Worm (Caenorhabditis elegans) whole organism, midembryonic: Measurements from ENCODE around the gene fbxa-127.

Experiments used
- T22C8.4 ChIP-seq: fragments of 200-800 bp; sonication (Bioruptor generic); IDR thresholded peaks from 2 replicates; pipeline ENCODE4 v1.3.6; 2022; ENCODE audit warnings: missing genetic modification characterization, missing compliant biosample characterization
- cog-1 ChIP-seq: sonication (generic microtip); optimal IDR thresholded peaks from 2 replicates; lab custom pipeline; 2016; ENCODE audit warnings: missing genetic modification characterization, missing compliant biosample characterization
- flt-1 ChIP-seq: fragments of 200-800 bp; sonication (Bioruptor generic); IDR thresholded peaks from 2 replicates; pipeline ENCODE4 v1.3.6; 2022; ENCODE audit warnings: missing genetic modification characterization, missing compliant biosample characterization
- klf-2 ChIP-seq: fragments of 200-800 bp; sonication (Bioruptor generic); conservative IDR thresholded peaks from 2 replicates; pipeline ENCODE4 v1.3.6; 2022; ENCODE audit warnings: missing genetic modification reagents, missing genetic modification characterization, missing compliant biosample characterization
- med-1 ChIP-seq: sonication (generic microtip); optimal IDR thresholded peaks from 2 replicates; lab custom pipeline; 2017; ENCODE audit warnings: missing genetic modification characterization, mild to moderate bottlenecking, missing compliant biosample characterization, antibody characterized with exemption, missing genetic modification reagents; ENCODE audit not compliant: insufficient read depth
- ref-1 ChIP-seq: fragments of 200-800 bp; sonication (Bioruptor generic); conservative IDR thresholded peaks from 2 replicates; pipeline ENCODE4 v1.3.6; 2022; ENCODE audit warnings: missing genetic modification reagents, missing genetic modification characterization, missing compliant biosample characterization
- tab-1 ChIP-seq: fragments of 200-800 bp; sonication (Bioruptor generic); IDR thresholded peaks from 2 replicates; pipeline ENCODE4 v1.3.6; 2022; ENCODE audit warnings: missing genetic modification characterization, missing compliant biosample characterization
- ztf-23 ChIP-seq: fragments of 200-800 bp; sonication (Bioruptor generic); IDR thresholded peaks from 2 replicates; pipeline ENCODE4 v1.3.6; 2022; ENCODE audit warnings: missing genetic modification reagents, missing genetic modification characterization, missing compliant biosample characterization
- ztf-29 ChIP-seq: fragments of 200-800 bp; sonication (Bioruptor generic); IDR thresholded peaks from 2 replicates; pipeline ENCODE4 v1.3.6; 2022; ENCODE audit warnings: missing genetic modification reagents, missing genetic modification characterization, missing compliant biosample characterization

fbxa-127 gene

DNA sequence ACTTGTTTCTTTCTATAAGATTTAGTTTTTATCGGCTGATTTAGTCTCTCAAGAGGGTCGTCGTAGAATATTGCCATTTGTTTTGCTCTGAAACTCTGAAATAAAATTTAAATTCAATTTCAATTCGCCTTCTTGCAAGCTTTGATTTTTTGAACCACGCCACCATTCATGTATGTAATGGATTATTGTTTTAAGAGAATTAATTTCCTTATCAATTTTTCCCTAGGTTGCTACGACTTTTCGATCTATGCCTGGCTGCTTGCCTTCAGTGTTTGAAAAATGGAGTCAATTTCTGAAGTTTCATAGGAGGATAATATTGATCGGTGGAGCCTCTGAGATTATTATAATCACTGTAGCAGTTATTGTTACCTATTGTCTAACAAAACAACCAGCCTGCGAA lies 7.0 kb downstream of the fbxa-127 start, which contains the start of the genes clec-38 and clec-34:
TSS of gene clec-38 (minus strand) at position 101 of the 400 bp plus-strand sequence.
TSS of gene clec-34 (plus strand) at position 248 of the 400 bp plus-strand sequence.
- TF ChIP-seq flt-1 (GFP tag; lab: Robert Waterston, UW) (no peak), med-1 (GFP tag; lab: Kevin White, UChicago) (no peak), ztf-29 (GFP tag; lab: Robert Waterston, UW) (no peak), ref-1 (no peak), T22C8.4 (GFP tag; lab: Robert Waterston, UW) (no peak), tab-1 (GFP tag; lab: Robert Waterston, UW) (no peak), ztf-23 (GFP tag; lab: Robert Waterston, UW) (no peak), cog-1 (no peak), klf-2 (GFP tag; lab: Robert Waterston, UW) (no peak)

DNA sequence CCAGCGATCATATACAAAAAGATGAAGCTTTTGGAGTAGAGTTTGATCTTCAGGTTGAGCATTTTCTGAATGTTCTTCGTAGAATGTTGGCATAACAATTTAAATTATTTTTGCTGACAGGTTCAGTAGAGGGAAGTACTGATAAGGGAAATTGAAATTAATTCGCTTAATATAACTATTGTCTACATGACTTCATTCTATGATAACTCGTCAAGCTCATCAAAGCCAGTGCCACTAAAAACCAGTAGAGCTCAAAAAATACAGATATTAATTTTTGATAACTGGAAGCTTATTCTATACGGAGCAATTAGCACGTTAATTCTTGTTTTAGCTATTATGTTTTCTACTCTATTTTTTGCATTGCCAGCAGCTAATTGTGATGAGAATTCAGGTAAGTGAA lies 10.6 kb downstream of the fbxa-127 start, which contains the start of the genes clec-29 and clec-39:
TSS of gene clec-29 (minus strand) at position 101 of the 400 bp plus-strand sequence.
TSS of gene clec-39 (plus strand) at position 169 of the 400 bp plus-strand sequence.
- no peak for TF ChIP-seq ztf-23 (GFP tag; lab: Robert Waterston, UW)
- TF ChIP-seq cog-1 = no peak
- no peak for TF ChIP-seq ztf-29 (GFP tag; lab: Robert Waterston, UW)
- no peak for TF ChIP-seq med-1 (GFP tag; lab: Kevin White, UChicago)

DNA sequence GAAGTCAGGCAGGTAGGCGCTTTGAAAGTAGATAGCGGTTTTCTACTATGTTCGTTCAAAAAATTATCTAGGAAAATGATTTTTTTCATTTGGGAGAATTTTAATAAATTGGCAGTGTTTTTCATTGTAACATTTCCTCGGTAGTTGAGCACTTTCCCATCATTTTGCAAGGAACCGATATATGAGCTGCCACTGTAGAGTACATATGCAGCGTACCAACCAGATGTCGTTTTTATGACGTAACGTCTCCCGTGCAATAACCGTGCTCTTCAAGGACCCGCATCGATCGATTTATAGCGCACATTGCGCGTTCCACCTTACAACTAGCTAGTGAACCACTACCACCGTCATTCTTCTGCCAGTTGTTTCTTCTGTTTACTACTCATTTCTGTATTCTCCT lies 13.6 kb downstream of the fbxa-127 start, which contains the start of gene T25E12.6:
TSS of gene T25E12.6 (plus strand) at position 301 of the 400 bp plus-strand sequence.
- TF ChIP-seq cog-1 (no peak), ref-1 (no peak), klf-2 (GFP tag; lab: Robert Waterston, UW) (no peak), ztf-23 (GFP tag; lab: Robert Waterston, UW) (no peak), T22C8.4 (GFP tag; lab: Robert Waterston, UW) (no peak), tab-1 (GFP tag; lab: Robert Waterston, UW) (no peak), flt-1 (GFP tag; lab: Robert Waterston, UW) (no peak), ztf-29 (GFP tag; lab: Robert Waterston, UW) (no peak), med-1 (GFP tag; lab: Kevin White, UChicago) (no peak)

DNA sequence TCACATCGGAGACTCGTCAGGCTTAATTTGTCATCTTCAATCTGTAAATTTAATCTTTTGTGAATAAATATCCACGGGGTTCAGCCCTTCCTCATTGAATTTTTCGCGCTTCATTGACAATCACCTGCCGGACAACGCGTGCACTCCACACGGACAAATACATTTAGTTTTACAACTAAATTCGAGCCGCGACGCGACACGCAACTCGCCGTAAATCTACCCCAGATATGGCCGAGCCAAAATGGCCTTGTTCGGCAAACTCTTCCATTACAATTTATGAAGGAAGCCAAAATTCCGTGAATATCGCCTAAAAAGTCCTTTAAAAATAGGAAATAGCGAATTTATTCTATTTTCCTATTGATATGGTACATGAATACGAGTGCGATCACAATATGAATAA lies 16.3 kb downstream of the fbxa-127 start:
- TF ChIP-seq T22C8.4 (GFP tag; lab: Robert Waterston, UW) = no peak
- TF ChIP-seq cog-1 = no peak
- TF ChIP-seq klf-2 (GFP tag; lab: Robert Waterston, UW) = no peak
- no peak for TF ChIP-seq flt-1 (GFP tag; lab: Robert Waterston, UW)
- no peak for TF ChIP-seq med-1 (GFP tag; lab: Kevin White, UChicago)
- no peak for TF ChIP-seq ref-1
- TF ChIP-seq ztf-29 (GFP tag; lab: Robert Waterston, UW) = no peak
- TF ChIP-seq ztf-23 (GFP tag; lab: Robert Waterston, UW) = no peak
- no peak for TF ChIP-seq tab-1 (GFP tag; lab: Robert Waterston, UW)

DNA sequence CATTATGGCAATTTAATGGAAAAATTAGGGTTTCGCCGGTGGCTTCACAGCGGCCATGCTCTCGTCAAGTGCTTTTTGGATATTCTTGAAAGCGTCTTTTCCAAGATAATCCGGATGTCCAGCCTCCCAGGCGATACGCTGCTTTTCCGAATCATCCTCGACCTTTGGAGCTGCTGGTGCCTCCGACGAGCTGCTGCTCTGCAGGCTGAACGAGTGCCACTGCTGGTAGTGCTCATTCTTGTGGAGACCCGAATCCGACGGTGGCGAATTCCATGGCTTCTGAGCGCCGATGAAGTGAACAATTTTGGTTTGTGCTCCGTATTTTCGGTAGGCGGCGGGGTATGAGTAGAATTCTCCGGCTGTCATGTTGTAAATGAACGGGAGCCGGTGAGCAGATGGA lies 16.7 kb downstream of the fbxa-127 start:
- no peak for TF ChIP-seq klf-2 (GFP tag; lab: Robert Waterston, UW)

DNA sequence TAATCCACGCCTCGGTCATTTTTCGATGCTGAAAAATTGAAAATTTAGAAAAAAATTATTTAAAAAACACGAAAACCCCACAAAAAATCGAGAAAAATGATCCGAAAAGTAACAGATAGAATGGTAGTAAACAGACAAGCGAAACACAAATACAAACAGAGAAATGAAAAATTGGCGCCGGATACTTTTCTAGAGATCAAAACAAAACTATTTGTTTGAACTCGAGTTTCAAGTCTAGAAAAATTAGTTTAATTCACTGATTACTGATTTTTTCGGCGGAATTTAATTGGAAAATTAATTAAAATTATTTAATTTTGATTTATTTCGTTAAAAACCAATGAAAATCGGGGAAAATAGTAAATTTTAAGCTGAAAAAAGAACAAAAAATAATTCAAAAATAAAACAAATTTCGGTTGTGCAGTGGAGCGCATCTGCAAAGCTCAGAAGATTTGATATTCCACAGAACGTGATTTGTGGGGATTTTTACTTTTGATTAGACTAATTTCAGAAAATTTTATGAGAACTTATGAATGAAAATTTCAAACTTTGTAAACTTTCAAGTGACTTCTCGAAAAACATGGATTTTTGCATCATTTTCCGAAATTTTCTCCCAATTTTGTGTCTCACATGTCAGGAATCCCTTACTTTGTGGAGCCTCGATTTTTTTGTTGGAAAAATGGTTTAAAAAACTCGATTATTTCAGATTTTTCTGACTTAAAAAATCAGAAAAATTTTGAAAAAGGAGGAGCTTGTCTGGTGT lies 17.9 kb downstream of the fbxa-127 start, which contains the start of gene gyg-2:
TSS of gene gyg-2 (minus strand) at position 28 of the 760 bp plus-strand sequence.
- TF ChIP-seq ztf-23 (GFP tag; lab: Robert Waterston, UW) (no peak), med-1 (GFP tag; lab: Kevin White, UChicago) (no peak), tab-1 (GFP tag; lab: Robert Waterston, UW) (no peak), klf-2 (GFP tag; lab: Robert Waterston, UW) (no peak), ref-1 (no peak), flt-1 (GFP tag; lab: Robert Waterston, UW) (no peak), ztf-29 (GFP tag; lab: Robert Waterston, UW) (no peak), T22C8.4 (GFP tag; lab: Robert Waterston, UW) (no peak), cog-1 (no peak)

DNA sequence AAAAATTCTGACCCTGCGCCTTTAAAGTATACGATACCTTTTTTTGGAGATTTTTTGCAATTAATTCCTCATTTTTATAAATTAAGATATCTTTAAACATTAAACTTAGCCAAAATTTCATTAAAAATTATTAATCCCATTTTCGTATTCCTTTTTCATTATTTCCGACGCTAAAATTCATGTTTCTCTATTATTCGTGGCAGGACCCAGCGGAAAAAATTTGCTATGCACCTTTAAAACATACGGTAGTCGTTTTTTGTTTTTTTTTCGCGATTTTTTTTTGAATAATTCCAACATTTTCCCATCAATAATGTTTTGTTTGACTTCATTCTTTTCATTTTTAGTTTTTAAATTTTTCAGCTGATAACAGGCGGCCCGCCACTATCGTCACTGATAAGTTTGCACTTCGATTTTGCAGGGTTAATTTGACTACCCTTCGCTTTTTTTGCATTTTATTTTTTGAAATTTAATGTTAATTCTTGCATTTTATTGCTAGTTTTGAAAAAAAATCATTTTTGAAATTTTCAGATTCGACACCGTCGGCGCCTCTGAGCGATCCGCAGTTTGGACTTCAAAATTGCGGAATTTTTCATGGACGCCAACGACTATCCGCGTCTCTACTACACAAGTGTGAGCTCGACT lies 18.6 kb downstream of the fbxa-127 start, which contains the start of gene dkf-2:
TSS of gene dkf-2 (plus strand) at position 592 of the 642 bp plus-strand sequence.
- TF ChIP-seq klf-2 (GFP tag; lab: Robert Waterston, UW) = no peak
- TF ChIP-seq ztf-23 (GFP tag; lab: Robert Waterston, UW) = no peak
- no peak for TF ChIP-seq med-1 (GFP tag; lab: Kevin White, UChicago)
- TF ChIP-seq flt-1 (GFP tag; lab: Robert Waterston, UW) = no peak
- no peak for TF ChIP-seq tab-1 (GFP tag; lab: Robert Waterston, UW)

DNA sequence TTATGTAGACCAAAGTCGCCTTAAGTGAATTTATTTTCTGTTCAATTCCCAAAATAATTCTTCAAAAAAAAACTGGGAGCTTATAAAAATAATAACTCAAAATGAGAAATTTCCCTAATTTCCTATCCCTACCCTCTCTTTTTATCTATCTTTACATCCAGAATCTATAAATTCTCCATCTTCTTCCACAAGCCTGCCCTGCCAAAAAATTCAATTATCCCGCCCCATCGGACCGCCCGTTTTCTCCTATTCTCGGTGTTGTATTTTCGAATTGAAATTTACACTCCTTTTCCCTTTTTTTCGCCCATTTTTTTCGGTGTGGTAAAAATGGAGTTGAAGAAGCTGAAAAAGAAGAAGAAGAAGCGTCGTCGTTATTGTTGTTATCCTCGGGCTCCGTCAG lies 20.9 kb downstream of the fbxa-127 start:
- TF ChIP-seq flt-1 (GFP tag; lab: Robert Waterston, UW) (no peak), ztf-29 (GFP tag; lab: Robert Waterston, UW) (no peak), T22C8.4 (GFP tag; lab: Robert Waterston, UW) (no peak), cog-1 (no peak), med-1 (GFP tag; lab: Kevin White, UChicago) (no peak), tab-1 (GFP tag; lab: Robert Waterston, UW) (no peak), ztf-23 (GFP tag; lab: Robert Waterston, UW) (no peak), klf-2 (GFP tag; lab: Robert Waterston, UW) (no peak), ref-1 (no peak)
